Worm (Caenorhabditis elegans): ENCODE measurements around the gene ttr-47.
A peak's percentile ranks its signal among the peaks of the same experiment; 100 is the strongest.

DNA sequence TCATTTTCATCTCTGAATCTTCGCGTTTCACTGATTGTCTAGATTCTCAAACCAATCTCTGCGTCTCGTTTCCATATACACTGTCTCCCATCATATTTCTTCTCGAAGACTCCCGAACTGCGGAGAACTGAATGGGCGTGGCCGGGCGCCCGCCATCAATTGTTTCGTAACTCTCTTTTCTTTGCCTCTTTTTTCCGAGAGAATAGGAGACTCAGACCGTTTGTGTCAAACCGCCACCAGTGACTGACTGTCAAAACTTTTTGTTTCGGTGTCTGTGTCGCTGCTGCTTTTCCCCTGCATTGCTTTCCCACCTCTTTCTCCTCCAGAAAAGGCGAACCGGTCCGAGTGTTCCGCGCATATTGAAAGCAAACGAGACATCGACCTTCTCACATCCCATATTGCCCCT, 13.3 kb downstream of the ttr-47 start, which contains the start of gene unc-23:
- TF ChIP-seq lin-15B (tag; optimal IDR thresholded peaks at IDR 0.05) (no peak), egl-13 (tag; optimal IDR thresholded peaks at IDR 0.05) (no peak), lir-3 (tag; optimal IDR thresholded peaks at IDR 0.05; ENCODE audit: poor library complexity) (peak; percentile 7), elt-2 (tag; optimal IDR thresholded peaks at IDR 0.05) (peak; percentile 63), nhr-77 (tag; optimal IDR thresholded peaks at IDR 0.05) (peak; percentile 87), efl-1 (optimal IDR thresholded peaks at IDR 0.05) (peak; percentile 48 to 60), efl-1 (GFP tag; optimal IDR thresholded peaks at IDR 0.05 in 1 of 2) (peak; percentile 45 to 94), ceh-82 (tag; optimal IDR thresholded peaks at IDR 0.05) (peak; percentile 66 to 77 (median 77)), unc-86 (tag; optimal IDR thresholded peaks at IDR 0.05) (no peak), ztf-4 (tag; optimal IDR thresholded peaks at IDR 0.05) (peak; percentile 74), jun-1 (tag; optimal IDR thresholded peaks at IDR 0.05) (peak; percentile 54), fos-1 (tag; optimal IDR thresholded peaks at IDR 0.05) (peak; percentile 75), ama-1 (optimal IDR thresholded peaks at IDR 0.05) (no peak)

Data from whole organism, L1 larva.